Worm (Caenorhabditis elegans): ENCODE results near the gene R53.4.
A peak's percentile ranks its signal among the peaks of the same experiment; 100 is the strongest.

R53.4 gene

DNA sequence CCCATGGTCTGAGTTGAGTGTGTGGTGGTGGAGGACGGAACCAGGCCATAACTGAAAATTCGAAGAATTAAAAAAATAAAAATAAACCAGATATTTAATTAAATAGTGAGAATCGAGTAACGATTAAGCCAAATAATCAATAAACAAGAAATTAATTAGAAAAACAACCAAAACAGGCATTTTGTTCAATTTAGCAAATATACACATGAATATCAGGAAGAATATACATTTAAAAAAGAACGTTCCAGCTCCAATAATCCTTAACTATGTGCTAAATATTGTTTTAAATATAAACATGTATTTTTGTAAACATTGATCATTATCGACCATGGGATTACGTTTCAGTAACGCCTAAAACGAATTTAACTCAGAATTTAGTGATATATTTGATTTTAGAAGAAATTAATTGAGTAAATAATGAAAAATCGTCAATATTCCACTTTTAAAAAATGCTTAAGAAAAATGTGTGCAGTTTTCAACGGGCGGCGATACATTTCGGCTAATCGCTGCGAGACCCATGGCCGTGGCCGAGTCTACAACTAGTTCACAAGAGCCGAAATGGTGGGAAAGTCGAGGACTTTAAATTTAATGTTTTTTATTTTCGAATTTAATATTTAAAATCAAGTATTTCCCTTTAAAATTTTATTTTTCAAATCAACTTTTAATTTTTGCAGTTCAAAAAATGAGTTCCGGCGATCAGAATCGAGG, at the start of gene R53.4, which contains the start of gene psf-1:
TSS of gene R53.4 (minus strand) at position 51 of the 708 bp plus-strand sequence.
TSS of gene psf-1 (plus strand) at position 675 of the 708 bp plus-strand sequence.
- peak; percentile 54 for TF ChIP-seq lin-11 (tag; optimal IDR thresholded peaks at IDR 0.05)
- TF ChIP-seq dmd-4 (tag; optimal IDR thresholded peaks at IDR 0.05): no peak
- no peak for TF ChIP-seq elt-3 (tag; optimal IDR thresholded peaks at IDR 0.05)
- TF ChIP-seq nhr-11 (tag; optimal IDR thresholded peaks at IDR 0.05): no peak
- no peak for TF ChIP-seq mdl-1 (tag; optimal IDR thresholded peaks at IDR 0.05)
- TF ChIP-seq C34F6.9 (tag; optimal IDR thresholded peaks at IDR 0.05): peak; percentile 82
- TF ChIP-seq skn-1 (tag; optimal IDR thresholded peaks at IDR 0.05): no peak
- TF ChIP-seq lsy-2 (tag; optimal IDR thresholded peaks at IDR 0.05): peak; percentile 47 to 87
- no peak for TF ChIP-seq elt-1 (tag; optimal IDR thresholded peaks at IDR 0.05)
- no peak for TF ChIP-seq ztf-11 (tag; optimal IDR thresholded peaks at IDR 0.05)
- TF ChIP-seq nhr-10 (tag; optimal IDR thresholded peaks at IDR 0.05): no peak
- no peak for TF ChIP-seq snpc-4 (tag; optimal IDR thresholded peaks at IDR 0.05)
- TF ChIP-seq nhr-21 (tag; optimal IDR thresholded peaks at IDR 0.05): peak; percentile 34
- TF ChIP-seq blmp-1 (tag; optimal IDR thresholded peaks at IDR 0.05; ENCODE audit: insufficient read depth): peak; percentile 13
- TF ChIP-seq nhr-12 (tag; optimal IDR thresholded peaks at IDR 0.05): no peak
- no peak for TF ChIP-seq R02D3.7 (tag; optimal IDR thresholded peaks at IDR 0.05)
- TF ChIP-seq ama-1 (optimal IDR thresholded peaks at IDR 0.05): no peak
- TF ChIP-seq F13H6.1 (tag; optimal IDR thresholded peaks at IDR 0.05): peak; percentile 31
- TF ChIP-seq lin-13 (GFP tag; optimal IDR thresholded peaks at IDR 0.05): peak; percentile 22
- TF ChIP-seq gmeb-1 (tag; optimal IDR thresholded peaks at IDR 0.05): peak; percentile 70
- TF ChIP-seq crh-2 (tag; optimal IDR thresholded peaks at IDR 0.05): peak; percentile 69
- TF ChIP-seq nhr-6 (tag; optimal IDR thresholded peaks at IDR 0.05): no peak
- TF ChIP-seq ztf-4 (tag; optimal IDR thresholded peaks at IDR 0.05): no peak
- peak; percentile 39 for TF ChIP-seq nhr-129 (tag; optimal IDR thresholded peaks at IDR 0.05)
- no peak for TF ChIP-seq unc-62 (GFP tag; optimal IDR thresholded peaks at IDR 0.05)
- TF ChIP-seq nhr-237 (tag; optimal IDR thresholded peaks at IDR 0.05): no peak
- TF ChIP-seq ZK546.5 (tag; optimal IDR thresholded peaks at IDR 0.05): no peak
- TF ChIP-seq nhr-23 (tag; optimal IDR thresholded peaks at IDR 0.05): no peak
- TF ChIP-seq alr-1 (tag; optimal IDR thresholded peaks at IDR 0.05): no peak
- no peak for TF ChIP-seq Y55F3AM.14 (GFP tag; optimal IDR thresholded peaks at IDR 0.05)
- TF ChIP-seq ceh-16 (tag; optimal IDR thresholded peaks at IDR 0.05): no peak
- no peak for TF ChIP-seq zag-1 (tag; optimal IDR thresholded peaks at IDR 0.05)
- no peak for TF ChIP-seq nhr-25 (tag; optimal IDR thresholded peaks at IDR 0.05)
- no peak for TF ChIP-seq ceh-82 (tag; optimal IDR thresholded peaks at IDR 0.05)
- no peak for TF ChIP-seq egl-27 (tag; optimal IDR thresholded peaks at IDR 0.05)
- TF ChIP-seq unc-39 (tag; optimal IDR thresholded peaks at IDR 0.05): no peak
- TF ChIP-seq sma-3 (GFP tag; optimal IDR thresholded peaks at IDR 0.05): peak; percentile 41
- no peak for TF ChIP-seq nhr-77 (tag; optimal IDR thresholded peaks at IDR 0.05)
- TF ChIP-seq mab-5 (tag; optimal IDR thresholded peaks at IDR 0.05): no peak
- no peak for TF ChIP-seq sem-4 (tag; optimal IDR thresholded peaks at IDR 0.05)
- peak; percentile 68 for TF ChIP-seq sma-9 (GFP tag; optimal IDR thresholded peaks at IDR 0.05)
- TF ChIP-seq sma-9 (tag; optimal IDR thresholded peaks at IDR 0.05): no peak
- TF ChIP-seq aly-2 (tag; optimal IDR thresholded peaks at IDR 0.05): no peak
- no peak for TF ChIP-seq lin-39 (tag; optimal IDR thresholded peaks at IDR 0.05)
- no peak for TF ChIP-seq fos-1 (tag; optimal IDR thresholded peaks at IDR 0.05)
- peak; percentile 88 for TF ChIP-seq unc-55 (GFP tag; optimal IDR thresholded peaks at IDR 0.05)
- no peak for TF ChIP-seq ztf-1 (GFP tag; conservative IDR thresholded peaks at IDR 0.05)
- no peak for TF ChIP-seq peb-1 (tag; optimal IDR thresholded peaks at IDR 0.05)
- TF ChIP-seq mbf-1 (tag; optimal IDR thresholded peaks at IDR 0.05): no peak
